Worm (Caenorhabditis elegans): ENCODE measurements around the gene strm-1.
A peak's percentile ranks its signal among the peaks of the same experiment; 100 is the strongest.

Gene strm-1

DNA sequence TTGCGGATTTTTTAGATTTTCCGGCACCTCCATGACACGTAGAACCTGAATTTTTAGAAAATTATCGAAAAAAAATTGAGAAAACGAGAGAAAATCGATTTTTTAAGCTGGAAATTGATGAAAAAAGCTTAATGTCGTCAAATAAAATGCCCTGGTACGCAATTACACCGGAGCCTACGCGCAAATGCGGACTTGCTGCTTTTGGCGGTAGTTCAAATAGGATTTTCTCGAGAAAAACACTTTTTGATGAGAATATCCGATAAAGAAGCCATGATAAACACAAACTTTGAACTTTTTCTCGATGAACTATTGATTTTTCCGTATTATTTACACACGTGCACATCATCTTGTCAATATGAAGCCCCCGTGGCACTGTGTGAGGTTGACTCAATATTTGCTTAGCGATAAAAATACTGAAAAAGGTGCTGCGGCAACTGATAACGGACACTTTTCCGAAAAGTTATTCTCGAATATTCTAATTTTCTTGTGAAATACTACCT lies 16.3 kb downstream of the strm-1 start, which contains the start of the genes W04B5.5 and W04B5.3 (continued):
- peak; percentile 53 for TF ChIP-seq dsc-1 (tag; optimal IDR thresholded peaks at IDR 0.05)
- TF ChIP-seq ceh-90 (tag; optimal IDR thresholded peaks at IDR 0.05): peak; percentile 16
- TF ChIP-seq nhr-20 (tag; optimal IDR thresholded peaks at IDR 0.05): peak; percentile 56

DNA sequence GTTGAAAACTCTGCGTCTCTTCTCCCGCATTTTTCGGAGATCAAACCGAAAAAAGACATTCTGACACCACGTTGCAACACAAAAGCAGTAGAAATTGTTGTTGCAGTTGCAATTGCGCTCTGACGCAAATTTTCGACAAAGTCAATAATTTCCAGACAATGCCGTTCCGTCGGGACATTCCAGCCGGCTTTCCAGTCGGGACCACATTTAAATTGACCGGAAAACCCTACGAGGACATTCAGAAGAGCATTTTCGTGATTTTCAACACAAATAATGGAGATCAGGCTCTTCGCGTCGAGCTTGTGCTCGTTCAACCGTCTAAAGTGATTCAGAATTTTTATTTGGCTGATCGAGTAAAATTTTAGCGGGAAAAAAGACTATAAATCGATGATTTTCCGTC lies 17.1 kb downstream of the strm-1 start:
- TF ChIP-seq zip-4 (GFP tag; optimal IDR thresholded peaks at IDR 0.05) (no peak), efl-1 (optimal IDR thresholded peaks at IDR 0.05) (no peak), efl-1 (GFP tag; optimal IDR thresholded peaks at IDR 0.05 in 1 of 2) (peak in 1 of 2 experiments; percentile 90)

ce11 chrIII:2419504-2419903 lies 17.6 kb downstream of the strm-1 start:
- TF ChIP-seq hlh-4 (tag; optimal IDR thresholded peaks at IDR 0.05): no peak
- TF ChIP-seq aly-2 (tag; optimal IDR thresholded peaks at IDR 0.05): no peak
- no peak for TF ChIP-seq elt-2 (tag; optimal IDR thresholded peaks at IDR 0.05)
- TF ChIP-seq zip-4 (GFP tag; optimal IDR thresholded peaks at IDR 0.05): no peak
- no peak for TF ChIP-seq efl-1 (optimal IDR thresholded peaks at IDR 0.05)
- TF ChIP-seq efl-1 (GFP tag; optimal IDR thresholded peaks at IDR 0.05 in 1 of 2): peak in 1 of 2 experiments; percentile 62

- TF ChIP-seq xbp-1 (tag; optimal IDR thresholded peaks at IDR 0.05) (no peak), aly-2 (tag; optimal IDR thresholded peaks at IDR 0.05) (no peak), tlp-1 (tag; optimal IDR thresholded peaks at IDR 0.05) (no peak), nhr-19 (GFP tag; conservative IDR thresholded peaks at IDR 0.05) (no peak), sox-4 (tag; optimal IDR thresholded peaks at IDR 0.05) (no peak), fkh-8 (tag; optimal IDR thresholded peaks at IDR 0.05) (no peak), unc-86 (tag; optimal IDR thresholded peaks at IDR 0.05) (no peak), efl-1 (optimal IDR thresholded peaks at IDR 0.05) (no peak), efl-1 (GFP tag; optimal IDR thresholded peaks at IDR 0.05 in 1 of 2) (no peak), egl-13 (tag; optimal IDR thresholded peaks at IDR 0.05) (no peak), dsc-1 (tag; optimal IDR thresholded peaks at IDR 0.05) (no peak), nhr-237 (tag; optimal IDR thresholded peaks at IDR 0.05) (no peak), jun-1 (tag; optimal IDR thresholded peaks at IDR 0.05) (no peak), alr-1 (tag; optimal IDR thresholded peaks at IDR 0.05; ENCODE audit: borderline replicate concordance) (no peak), ces-1 (GFP tag; optimal IDR thresholded peaks at IDR 0.05) (no peak)
Measured at ce11 chrIII:2421226-2421625, 19.4 kb downstream of the strm-1 start.

ce11 chrIII:2423638-2424037 lies 21.8 kb downstream of the strm-1 start:
- TF ChIP-seq ceh-88 (GFP tag; IDR thresholded peaks at IDR 0.05) (no peak), ztf-4 (tag; optimal IDR thresholded peaks at IDR 0.05) (no peak), nhr-84 (tag; optimal IDR thresholded peaks at IDR 0.05) (no peak), vab-15 (tag; optimal IDR thresholded peaks at IDR 0.05) (no peak), nhr-28 (tag; optimal IDR thresholded peaks at IDR 0.05) (no peak)

- no peak for TF ChIP-seq C16A3.4 (tag; optimal IDR thresholded peaks at IDR 0.05)
- no peak for TF ChIP-seq hlh-17 (GFP tag; optimal IDR thresholded peaks at IDR 0.05; ENCODE audit: borderline replicate concordance)
- no peak for TF ChIP-seq aly-2 (tag; optimal IDR thresholded peaks at IDR 0.05)
- TF ChIP-seq C34B4.2 (tag; optimal IDR thresholded peaks at IDR 0.05): no peak
- TF ChIP-seq ceh-8 (GFP tag; optimal IDR thresholded peaks at IDR 0.05): peak; percentile 54
- TF ChIP-seq zag-1 (tag; optimal IDR thresholded peaks at IDR 0.05): no peak
Measured at ce11 chrIII:2424783-2425329, 23.0 kb downstream of the strm-1 start.

ce11 chrIII:2426122-2426521 lies 24.3 kb downstream of the strm-1 start, which contains the start of gene W04B5.8:
TSS of gene W04B5.8 (plus strand) at chrIII:2426316.
- TF ChIP-seq efl-1 (optimal IDR thresholded peaks at IDR 0.05) (peak; percentile 55 to 58), efl-1 (GFP tag; optimal IDR thresholded peaks at IDR 0.05 in 1 of 2) (peak in 1 of 2 experiments; percentile 83), dpl-1 (GFP tag; optimal IDR thresholded peaks at IDR 0.05) (peak in 1 of 3 experiments; percentile 29), swsn-7 (tag; optimal IDR thresholded peaks at IDR 0.05) (peak; percentile 5), ceh-63 (GFP tag; optimal IDR thresholded peaks at IDR 0.05) (no peak), xbp-1 (tag; optimal IDR thresholded peaks at IDR 0.05) (no peak), nhr-71 (tag; optimal IDR thresholded peaks at IDR 0.05) (peak; percentile 12), unc-98 (GFP tag; IDR thresholded peaks at IDR 0.05) (no peak), ztf-11 (tag; optimal IDR thresholded peaks at IDR 0.05) (no peak), fkh-4 (tag; optimal IDR thresholded peaks at IDR 0.05; ENCODE audit: borderline replicate concordance) (no peak), ceh-82 (tag; optimal IDR thresholded peaks at IDR 0.05) (peak in 1 of 3 experiments; percentile 28), efl-3 (GFP tag; optimal IDR thresholded peaks at IDR 0.05) (no peak), ztf-4 (tag; optimal IDR thresholded peaks at IDR 0.05) (no peak), lin-35 (GFP tag; optimal IDR thresholded peaks at IDR 0.05) (peak in 1 of 2 experiments; percentile 16), dsc-1 (tag; optimal IDR thresholded peaks at IDR 0.05) (peak; percentile 20)
